Fruit fly (Drosophila melanogaster): Measurements from ENCODE around the gene CG3168.

Gene CG3168

DNA sequence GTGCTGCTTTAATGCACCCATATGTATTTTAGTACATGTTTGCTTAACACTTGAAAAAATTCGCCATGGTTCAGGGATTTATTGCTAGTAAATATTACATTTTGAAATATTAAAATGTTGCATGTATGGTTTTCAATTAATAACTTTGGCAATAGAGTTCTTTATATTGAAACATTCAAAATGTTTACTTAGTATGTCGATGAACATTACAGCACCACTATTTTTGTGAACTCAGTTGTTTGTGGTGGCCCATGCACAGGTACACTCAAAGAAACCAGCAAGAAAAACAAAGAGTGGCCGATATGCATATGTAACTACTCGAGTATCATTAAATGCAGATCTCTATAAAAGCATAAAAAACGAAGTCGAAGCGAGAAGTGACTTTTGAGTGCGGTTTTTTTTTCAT lies 37.8 kb downstream of the CG3168 start (continued):
- TF ChIP-seq Oli (tag; optimal IDR thresholded peaks at IDR 0.05) (peak; percentile 81), HLH54F (GFP tag; optimal IDR thresholded peaks at IDR 0.05) (no peak), CG18619 (GFP tag; optimal IDR thresholded peaks at IDR 0.05) (peak; percentile 55), Doc2 (GFP tag; IDR thresholded peaks at IDR 0.05) (no peak), hkb (optimal IDR thresholded peaks at IDR 0.05) (no peak), hkb (GFP tag; IDR thresholded peaks at IDR 0.05) (peak; percentile 78), repo (GFP tag; optimal IDR thresholded peaks at IDR 0.05) (peak; percentile 33), NC2α (GFP tag; optimal IDR thresholded peaks at IDR 0.05) (no peak), CG8478 (optimal IDR thresholded peaks at IDR 0.05) (no peak), Atf3 (GFP tag; optimal IDR thresholded peaks at IDR 0.05) (no peak), CG3281 (GFP tag; optimal IDR thresholded peaks at IDR 0.05) (peak; percentile 15), CG14965 (GFP tag; optimal IDR thresholded peaks at IDR 0.05; ENCODE audit: borderline replicate concordance) (no peak), pzg (GFP tag; optimal IDR thresholded peaks at IDR 0.05) (no peak), BtbVII (GFP tag; optimal IDR thresholded peaks at IDR 0.05) (peak; percentile 28), gcm2 (GFP tag; optimal IDR thresholded peaks at IDR 0.05) (peak; percentile 10), mld (GFP tag; IDR thresholded peaks at IDR 0.05; ENCODE audit: partially characterized antibody) (no peak), CG1792 (GFP tag; optimal IDR thresholded peaks at IDR 0.05) (no peak), Abd-B (GFP tag; optimal IDR thresholded peaks at IDR 0.05) (peak; percentile 61), odd (GFP tag; optimal IDR thresholded peaks at IDR 0.05) (peak; percentile 28), dmrt11E (tag; optimal IDR thresholded peaks at IDR 0.05) (peak; percentile 76), CG13624 (GFP tag; optimal IDR thresholded peaks at IDR 0.05) (no peak), CG5245 (GFP tag; optimal IDR thresholded peaks at IDR 0.05) (peak; percentile 11), bsh (GFP tag; optimal IDR thresholded peaks at IDR 0.05) (peak; percentile 58 to 80), CG11247 (GFP tag; IDR thresholded peaks at IDR 0.05) (no peak), D19A (tag; optimal IDR thresholded peaks at IDR 0.05) (peak; percentile 65), Fer2 (tag; optimal IDR thresholded peaks at IDR 0.05) (no peak), CG16815 (GFP tag; optimal IDR thresholded peaks at IDR 0.05) (no peak), cas (GFP tag; IDR thresholded peaks at IDR 0.05) (no peak), hbn (GFP tag; IDR thresholded peaks at IDR 0.05; ENCODE audit: partially characterized antibody) (no peak), CG9609 (GFP tag; optimal IDR thresholded peaks at IDR 0.05) (peak; percentile 44), CG17186 (GFP tag; optimal IDR thresholded peaks at IDR 0.05) (peak; percentile 5), tll (GFP tag; optimal IDR thresholded peaks at IDR 0.05) (no peak), fd102C (GFP tag; optimal IDR thresholded peaks at IDR 0.05) (no peak), CG34376 (GFP tag; optimal IDR thresholded peaks at IDR 0.05) (no peak), Hmr (GFP tag; optimal IDR thresholded peaks at IDR 0.05) (peak; percentile 16), Fer1 (GFP tag; optimal IDR thresholded peaks at IDR 0.05) (peak; percentile 14), CG8359 (GFP tag; optimal IDR thresholded peaks at IDR 0.05; ENCODE audit: borderline replicate concordance) (peak; percentile 34), yki (optimal IDR thresholded peaks at IDR 0.05) (no peak), CG17361 (GFP tag; IDR thresholded peaks at IDR 0.05) (peak; percentile 82), Awh (GFP tag; IDR thresholded peaks at IDR 0.05) (peak; percentile 65), CG13894 (tag; optimal IDR thresholded peaks at IDR 0.05) (no peak), tup (GFP tag; optimal IDR thresholded peaks at IDR 0.05) (no peak), twi (tag; optimal IDR thresholded peaks at IDR 0.05) (peak; percentile 49), tin (GFP tag; optimal IDR thresholded peaks at IDR 0.05) (peak; percentile 30), CG32767 (GFP tag; IDR thresholded peaks at IDR 0.05) (peak; percentile 70; the same call in 1 of the 2 replicates), ham (GFP tag; IDR thresholded peaks at IDR 0.05) (no peak), CG17328 (GFP tag; IDR thresholded peaks at IDR 0.05) (0 out of 2 replicates have a peak, but pooled peaks have one; percentile 31), Drgx (GFP tag; IDR thresholded peaks at IDR 0.05) (peak; percentile 88), vnd (GFP tag; IDR thresholded peaks at IDR 0.05; ENCODE audit: partially characterized antibody) (no peak), D (optimal IDR thresholded peaks at IDR 0.05) (no peak), D (GFP tag; optimal IDR thresholded peaks at IDR 0.05) (peak; percentile 63), Dip2 (GFP tag; IDR thresholded peaks at IDR 0.05) (no peak)

Data from whole organism, embryonic.